Fruit fly (Drosophila melanogaster): Measurements from ENCODE around the gene CG14787.

CG14787 gene

dm6 chrX:1461544-1461943 lies at the start of gene CG14787:
CG14787 (minus strand) TSS chrX:1461676.
- TF ChIP-seq psq (optimal IDR thresholded peaks at IDR 0.05) (no peak), CG8478 (optimal IDR thresholded peaks at IDR 0.05) (no peak), usp (GFP tag; optimal IDR thresholded peaks at IDR 0.05) (no peak), EcR (GFP tag; optimal IDR thresholded peaks at IDR 0.05) (no peak), Dll (optimal IDR thresholded peaks at IDR 0.05) (no peak), pan (optimal IDR thresholded peaks at IDR 0.05) (no peak)

DNA sequence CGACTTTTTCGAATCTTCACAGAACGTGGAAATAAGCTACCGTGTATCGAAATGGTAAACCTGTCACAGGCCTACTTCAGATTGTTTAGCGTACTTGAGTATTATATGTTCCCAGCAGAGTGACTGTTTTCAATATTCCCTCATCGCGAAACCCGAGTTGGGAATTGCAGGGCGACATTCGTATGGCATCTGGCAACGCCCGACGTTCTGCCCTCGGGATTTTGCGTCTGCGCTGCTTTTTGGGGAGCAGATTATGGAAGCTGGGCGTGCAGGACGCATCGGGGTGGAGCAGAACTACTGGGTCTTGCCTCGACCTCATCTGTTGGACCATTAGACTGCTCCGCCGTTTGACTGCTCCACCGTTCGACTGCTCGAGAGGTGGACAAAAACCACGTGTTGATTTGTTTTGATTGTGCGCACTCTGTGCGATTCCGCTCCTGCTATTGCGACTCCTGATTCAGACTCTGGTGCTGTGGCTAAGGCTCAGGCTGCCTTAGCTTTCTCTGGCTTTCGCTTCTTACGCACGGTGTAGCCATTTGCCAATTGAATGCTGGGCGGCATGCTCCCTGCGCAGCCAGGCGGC lies 46.9 kb upstream of the CG14787 start:
- TF ChIP-seq EcR (GFP tag; optimal IDR thresholded peaks at IDR 0.05) (no peak), psq (optimal IDR thresholded peaks at IDR 0.05) (no peak), CG8478 (optimal IDR thresholded peaks at IDR 0.05) (no peak), pan (optimal IDR thresholded peaks at IDR 0.05) (no peak), Dll (optimal IDR thresholded peaks at IDR 0.05) (no peak), usp (GFP tag; optimal IDR thresholded peaks at IDR 0.05) (no peak)

- TF ChIP-seq EcR (GFP tag; optimal IDR thresholded peaks at IDR 0.05) (no peak), pan (optimal IDR thresholded peaks at IDR 0.05) (no peak), Dll (optimal IDR thresholded peaks at IDR 0.05) (no peak), CG8478 (optimal IDR thresholded peaks at IDR 0.05) (no peak)
Observed at dm6 chrX:1507751-1508150, 46.3 kb upstream of the CG14787 start, which contains the start of gene Nmdar2. Nmdar2 (minus strand) TSS chrX:1507809.

dm6 chrX:1482840-1483518 lies 21.5 kb upstream of the CG14787 start, which contains the start of the genes sta and inc:
sta (minus strand) TSS chrX:1483413.
inc (plus strand) TSS chrX:1483479.
- TF ChIP-seq pan (optimal IDR thresholded peaks at IDR 0.05) (no peak), psq (optimal IDR thresholded peaks at IDR 0.05) (no peak), EcR (GFP tag; optimal IDR thresholded peaks at IDR 0.05) (no peak), usp (GFP tag; optimal IDR thresholded peaks at IDR 0.05) (no peak), Dll (optimal IDR thresholded peaks at IDR 0.05) (no peak), CG8478 (optimal IDR thresholded peaks at IDR 0.05) (no peak)

- TF ChIP-seq pan (optimal IDR thresholded peaks at IDR 0.05) (no peak), usp (GFP tag; optimal IDR thresholded peaks at IDR 0.05) (no peak), EcR (GFP tag; optimal IDR thresholded peaks at IDR 0.05) (no peak), CG8478 (optimal IDR thresholded peaks at IDR 0.05) (no peak), Dll (optimal IDR thresholded peaks at IDR 0.05) (no peak), psq (optimal IDR thresholded peaks at IDR 0.05) (no peak)
Observed at dm6 chrX:1480426-1480825, 18.9 kb upstream of the CG14787 start.

DNA sequence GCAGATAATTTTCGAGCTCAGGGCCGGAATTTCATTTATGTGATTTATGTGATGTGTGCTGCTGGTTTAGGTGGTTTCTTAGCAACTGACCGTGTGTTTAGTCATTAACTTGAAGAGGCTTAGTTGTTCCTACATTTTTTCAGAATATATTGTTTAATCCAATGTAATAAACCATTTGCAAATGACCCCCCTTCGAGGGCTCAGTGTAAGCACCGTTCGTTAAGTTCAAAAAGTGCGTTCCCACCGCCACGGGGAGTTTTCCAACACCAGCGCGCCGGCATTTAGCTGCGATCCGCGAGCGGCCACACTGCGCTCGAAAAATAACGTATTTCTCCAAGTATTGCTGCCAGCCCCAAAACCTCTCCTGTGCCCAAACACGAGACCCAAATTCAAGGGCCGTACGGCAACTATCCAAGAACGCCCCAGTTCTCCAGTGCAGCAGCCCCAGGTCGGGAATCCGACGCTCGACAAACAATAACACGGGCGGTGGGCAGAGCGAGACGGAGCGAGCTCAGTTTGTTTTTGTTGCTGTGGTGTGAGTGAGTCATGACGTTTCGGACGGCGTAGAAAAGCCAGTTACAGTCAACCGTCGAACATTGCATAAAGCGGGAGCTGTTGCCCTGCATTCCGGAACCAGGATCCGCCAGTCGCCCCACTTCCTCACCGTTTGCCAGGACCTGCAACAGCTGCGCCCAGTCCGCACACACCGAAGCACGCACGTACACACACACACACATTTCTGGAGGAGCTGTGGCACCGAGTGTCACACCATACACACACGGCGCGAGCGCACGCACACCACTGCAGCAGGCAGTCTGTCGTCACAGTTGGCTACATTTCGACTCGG lies 17.0 kb upstream of the CG14787 start, which contains the start of gene rush:
Gene rush, plus strand, starts transcription at position 277 of the 847 bp plus-strand sequence.
- TF ChIP-seq usp (GFP tag; optimal IDR thresholded peaks at IDR 0.05): no peak
- TF ChIP-seq psq (optimal IDR thresholded peaks at IDR 0.05): no peak
- TF ChIP-seq pan (optimal IDR thresholded peaks at IDR 0.05): no peak
- TF ChIP-seq Dll (optimal IDR thresholded peaks at IDR 0.05): no peak
- no peak for TF ChIP-seq CG8478 (optimal IDR thresholded peaks at IDR 0.05)
- TF ChIP-seq EcR (GFP tag; optimal IDR thresholded peaks at IDR 0.05): no peak

DNA sequence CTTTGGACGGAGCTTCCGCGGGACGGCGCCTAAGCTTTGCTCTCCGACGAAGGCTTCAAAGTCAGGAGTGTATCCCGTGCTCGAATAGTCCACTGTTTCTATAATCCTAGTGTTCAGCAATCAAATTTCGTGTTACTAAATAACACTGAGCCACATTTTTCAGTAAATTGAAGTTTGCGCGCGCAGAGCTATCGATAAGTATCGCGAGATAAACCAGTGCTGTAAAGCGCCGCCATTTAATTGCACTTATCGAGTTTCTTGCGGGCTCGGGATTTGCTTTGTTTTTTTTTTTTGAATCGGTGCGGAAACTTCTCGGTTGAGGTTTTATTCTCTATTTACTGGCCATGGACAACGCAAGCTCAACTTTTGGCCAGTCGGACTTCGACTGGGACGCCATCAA lies 15.4 kb upstream of the CG14787 start, which contains the start of the genes Rab27 and mei-38:
Gene Rab27, minus strand, starts transcription at position 127 of the 400 bp plus-strand sequence.
Gene mei-38, plus strand, starts transcription at position 216 of the 400 bp plus-strand sequence.
- TF ChIP-seq psq (optimal IDR thresholded peaks at IDR 0.05): no peak
- TF ChIP-seq pan (optimal IDR thresholded peaks at IDR 0.05): no peak
- no peak for TF ChIP-seq CG8478 (optimal IDR thresholded peaks at IDR 0.05)
- no peak for TF ChIP-seq Dll (optimal IDR thresholded peaks at IDR 0.05)
- no peak for TF ChIP-seq EcR (GFP tag; optimal IDR thresholded peaks at IDR 0.05)
- TF ChIP-seq usp (GFP tag; optimal IDR thresholded peaks at IDR 0.05): no peak

DNA sequence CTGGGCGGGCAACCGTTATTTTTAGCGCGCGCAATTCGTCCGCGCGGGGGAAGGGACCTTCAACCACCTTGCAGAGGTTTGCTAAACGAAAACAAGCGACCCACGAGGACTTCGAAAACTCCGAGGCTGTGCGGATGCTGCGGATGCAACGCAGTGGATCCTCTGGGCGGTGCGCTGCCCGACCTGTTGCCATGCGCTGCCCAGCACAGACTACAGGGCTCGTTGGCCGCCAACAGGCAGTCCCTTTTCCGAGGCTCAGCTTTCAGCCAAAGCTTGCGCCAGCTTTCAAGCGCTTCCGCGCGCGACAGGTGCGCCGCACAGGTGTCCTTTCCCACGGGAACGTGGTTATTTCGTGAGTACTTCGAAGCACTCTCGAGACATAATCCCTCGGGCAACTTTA lies 15.0 kb upstream of the CG14787 start:
- TF ChIP-seq pan (optimal IDR thresholded peaks at IDR 0.05) (no peak), CG8478 (optimal IDR thresholded peaks at IDR 0.05) (no peak), EcR (GFP tag; optimal IDR thresholded peaks at IDR 0.05) (no peak), usp (GFP tag; optimal IDR thresholded peaks at IDR 0.05) (no peak), Dll (optimal IDR thresholded peaks at IDR 0.05) (no peak), psq (optimal IDR thresholded peaks at IDR 0.05) (no peak)

DNA sequence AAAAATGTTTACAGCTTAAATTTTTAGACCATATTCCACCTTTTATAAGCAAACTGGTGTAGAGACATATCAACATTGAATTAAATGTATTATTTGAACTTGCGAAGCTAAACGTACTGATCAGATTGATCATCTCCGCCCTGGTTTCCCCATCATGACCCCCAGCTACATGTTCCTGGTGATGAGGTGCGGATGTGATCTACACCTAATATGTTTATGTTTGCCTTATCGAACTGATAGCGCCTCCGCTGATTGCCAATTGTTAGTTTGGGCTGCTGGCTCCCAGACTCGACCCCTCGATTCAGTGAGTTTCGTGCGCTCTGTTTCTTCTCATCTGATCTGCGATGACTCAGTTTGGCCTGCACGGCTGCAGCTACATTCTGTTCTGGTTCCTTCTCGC lies 10.7 kb upstream of the CG14787 start, which contains the start of gene CG14780:
Gene CG14780, plus strand, starts transcription at position 301 of the 400 bp plus-strand sequence.
- TF ChIP-seq Dll (optimal IDR thresholded peaks at IDR 0.05) (no peak), CG8478 (optimal IDR thresholded peaks at IDR 0.05) (no peak), psq (optimal IDR thresholded peaks at IDR 0.05) (no peak), pan (optimal IDR thresholded peaks at IDR 0.05) (no peak), usp (GFP tag; optimal IDR thresholded peaks at IDR 0.05) (no peak), EcR (GFP tag; optimal IDR thresholded peaks at IDR 0.05) (no peak)

dm6 chrX:1470562-1470961 lies 9.1 kb upstream of the CG14787 start, which contains the start of gene pck:
pck (plus strand) TSS chrX:1470666.
- TF ChIP-seq CG8478 (optimal IDR thresholded peaks at IDR 0.05): no peak
- no peak for TF ChIP-seq Dll (optimal IDR thresholded peaks at IDR 0.05)
- no peak for TF ChIP-seq EcR (GFP tag; optimal IDR thresholded peaks at IDR 0.05)
- TF ChIP-seq pan (optimal IDR thresholded peaks at IDR 0.05): no peak
- no peak for TF ChIP-seq usp (GFP tag; optimal IDR thresholded peaks at IDR 0.05)
- no peak for TF ChIP-seq psq (optimal IDR thresholded peaks at IDR 0.05)

DNA sequence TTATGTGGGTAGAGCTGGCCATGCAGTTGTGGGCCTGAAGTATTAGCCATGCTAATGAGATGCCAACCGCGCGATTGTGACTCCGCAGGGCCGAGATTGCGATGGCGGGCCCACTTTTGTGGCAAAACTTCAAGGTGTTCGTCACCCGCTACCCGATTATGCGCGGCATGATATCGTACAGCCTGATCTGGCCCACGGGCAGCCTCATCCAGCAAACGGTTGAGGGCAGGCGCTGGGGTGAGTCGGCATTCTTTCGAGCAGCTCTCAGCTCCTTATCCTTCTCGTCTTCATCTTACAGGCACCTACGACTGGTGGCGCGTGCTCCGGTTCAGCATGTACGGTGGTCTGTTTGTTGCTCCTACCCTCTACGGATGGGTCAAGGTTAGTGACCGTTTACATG lies 8.2 kb upstream of the CG14787 start, which contains the start of gene CG32808:
Gene CG32808, minus strand, starts transcription at position 101 of the 400 bp plus-strand sequence.
- TF ChIP-seq pan (optimal IDR thresholded peaks at IDR 0.05) (no peak), usp (GFP tag; optimal IDR thresholded peaks at IDR 0.05) (no peak), CG8478 (optimal IDR thresholded peaks at IDR 0.05) (no peak), EcR (GFP tag; optimal IDR thresholded peaks at IDR 0.05) (no peak), Dll (optimal IDR thresholded peaks at IDR 0.05) (no peak), psq (optimal IDR thresholded peaks at IDR 0.05) (no peak)

Measured in whole organism.